Fruit fly (Drosophila melanogaster): ENCODE results near the gene Cypl.
A peak's percentile ranks its signal among the peaks of the same experiment; 100 is the strongest.

Cypl gene

dm6 chr3L:561117-561516 is 18.4 kb upstream of the Cypl start:
- no peak for TF ChIP-seq CG17801 (GFP tag; optimal IDR thresholded peaks at IDR 0.05; ENCODE audit: partially characterized antibody)

dm6 chr3L:559390-560034 is 16.8 kb upstream of the Cypl start:
- no peak for TF ChIP-seq CG17801 (GFP tag; optimal IDR thresholded peaks at IDR 0.05; ENCODE audit: partially characterized antibody)

dm6 chr3L:557294-557693 is 14.6 kb upstream of the Cypl start:
- TF ChIP-seq CG17801 (GFP tag; optimal IDR thresholded peaks at IDR 0.05; ENCODE audit: partially characterized antibody): no peak

dm6 chr3L:555898-556540 is 13.3 kb upstream of the Cypl start:
- no peak for TF ChIP-seq CG17801 (GFP tag; optimal IDR thresholded peaks at IDR 0.05; ENCODE audit: partially characterized antibody)

- TF ChIP-seq CG17801 (GFP tag; optimal IDR thresholded peaks at IDR 0.05; ENCODE audit: partially characterized antibody): no peak
Measured at dm6 chr3L:555326-555725, 12.6 kb upstream of the Cypl start.

- TF ChIP-seq CG17801 (GFP tag; optimal IDR thresholded peaks at IDR 0.05; ENCODE audit: partially characterized antibody): no peak
Measured at dm6 chr3L:554577-554976, 11.8 kb upstream of the Cypl start.

- peak; percentile 87 for TF ChIP-seq CG17801 (GFP tag; optimal IDR thresholded peaks at IDR 0.05; ENCODE audit: partially characterized antibody)
Measured at dm6 chr3L:552950-553349, 10.2 kb upstream of the Cypl start.

- TF ChIP-seq CG17801 (GFP tag; optimal IDR thresholded peaks at IDR 0.05; ENCODE audit: partially characterized antibody): no peak
Measured at dm6 chr3L:552446-552845, 9.7 kb upstream of the Cypl start.

dm6 chr3L:551844-552243 is 9.1 kb upstream of the Cypl start:
- TF ChIP-seq CG17801 (GFP tag; optimal IDR thresholded peaks at IDR 0.05; ENCODE audit: partially characterized antibody): no peak

dm6 chr3L:550828-551094 is 8.0 kb upstream of the Cypl start:
- TF ChIP-seq CG17801 (GFP tag; optimal IDR thresholded peaks at IDR 0.05; ENCODE audit: partially characterized antibody): no peak

- TF ChIP-seq CG17801 (GFP tag; optimal IDR thresholded peaks at IDR 0.05; ENCODE audit: partially characterized antibody): no peak
Measured at dm6 chr3L:550082-550827, 7.5 kb upstream of the Cypl start.

- peak; percentile 38 for TF ChIP-seq CG17801 (GFP tag; optimal IDR thresholded peaks at IDR 0.05; ENCODE audit: partially characterized antibody)
Measured at dm6 chr3L:548304-549198, 5.8 kb upstream of the Cypl start.

- TF ChIP-seq CG17801 (GFP tag; optimal IDR thresholded peaks at IDR 0.05; ENCODE audit: partially characterized antibody): peak; percentile 65
Measured at dm6 chr3L:546819-547441, 4.2 kb upstream of the Cypl start.

dm6 chr3L:545512-546161 is 2.9 kb upstream of the Cypl start:
- no peak for TF ChIP-seq CG17801 (GFP tag; optimal IDR thresholded peaks at IDR 0.05; ENCODE audit: partially characterized antibody)
